Fruit fly (Drosophila melanogaster) whole organism, embryonic: ENCODE results near the gene path.

Experiments
- Blimp-1 ChIP-seq: fragments of 200-800 bp; sonication (Bioruptor generic); optimal IDR thresholded peaks from 3 replicates; lab custom pipeline; 2018; ENCODE audit warnings: missing biosample characterization, missing genetic modification characterization, mild to moderate bottlenecking, moderate library complexity, missing genetic modification reagents
- CG10147 ChIP-seq: fragments of 200-800 bp; sonication (Bioruptor generic); optimal IDR thresholded peaks from 2 replicates; lab custom pipeline; 2019; ENCODE audit warnings: missing biosample characterization, mild to moderate bottlenecking, missing genetic modification characterization, moderate library complexity
- CG12236 ChIP-seq: fragments of 200-800 bp; sonication (Bioruptor generic); optimal IDR thresholded peaks from 2 replicates; lab custom pipeline; 2016; ENCODE audit warnings: missing biosample characterization, missing genetic modification characterization
- CG12769 ChIP-seq: fragments of 200-800 bp; sonication (Bioruptor generic); optimal IDR thresholded peaks from 2 replicates; lab custom pipeline; 2019; ENCODE audit warnings: missing biosample characterization, mild to moderate bottlenecking, missing genetic modification characterization, moderate library complexity
- CG13287 ChIP-seq: fragments of 200-800 bp; sonication (Bioruptor generic); IDR thresholded peaks from 2 replicates; pipeline ENCODE4 v1.3.6; 2022; ENCODE audit warnings: missing biosample characterization, missing genetic modification characterization; ENCODE audit not compliant: partially characterized antibody
- CG13296 ChIP-seq: fragments of 200-800 bp; sonication (Bioruptor generic); optimal IDR thresholded peaks from 3 replicates; lab custom pipeline; 2018; ENCODE audit warnings: missing biosample characterization, mild to moderate bottlenecking, missing genetic modification characterization
- CG15479 ChIP-seq: fragments of 200-800 bp; sonication (Bioruptor generic); optimal IDR thresholded peaks from 3 replicates; lab custom pipeline; 2019; ENCODE audit warnings: missing biosample characterization, mild to moderate bottlenecking, missing genetic modification characterization, moderate library complexity
- CG15514 ChIP-seq: fragments of 200-800 bp; sonication (Bioruptor generic); optimal IDR thresholded peaks from 3 replicates; lab custom pipeline; 2017; ENCODE audit warnings: missing biosample characterization, missing genetic modification characterization, mild to moderate bottlenecking, moderate library complexity, missing genetic modification reagents
- CG17385 ChIP-seq: fragments of 200-800 bp; sonication (Bioruptor generic); optimal IDR thresholded peaks from 3 replicates; lab custom pipeline; 2018; ENCODE audit warnings: missing biosample characterization, mild to moderate bottlenecking, missing genetic modification characterization
- CG18262 ChIP-seq: fragments of 200-800 bp; optimal IDR thresholded peaks from 3 replicates; lab custom pipeline; 2019; ENCODE audit warnings: missing biosample characterization, mild to moderate bottlenecking, missing genetic modification characterization, moderate library complexity
- CG30431 ChIP-seq: fragments of 200-800 bp; sonication (Bioruptor generic); optimal IDR thresholded peaks from 2 replicates; lab custom pipeline; 2017; ENCODE audit warnings: missing biosample characterization, missing genetic modification characterization
- CG31365 ChIP-seq: fragments of 200-800 bp; sonication (Bioruptor generic); optimal IDR thresholded peaks from 2 replicates; lab custom pipeline; 2018; ENCODE audit warnings: missing biosample characterization, mild to moderate bottlenecking, missing genetic modification characterization
- CG34422 ChIP-seq: fragments of 200-800 bp; sonication (Bioruptor generic); IDR thresholded peaks from 3 replicates; pipeline ENCODE4 v1.3.6; 2022; ENCODE audit warnings: missing biosample characterization, missing genetic modification characterization
- CG4328 ChIP-seq: fragments of 200-800 bp; sonication (Bioruptor generic); optimal IDR thresholded peaks from 3 replicates; lab custom pipeline; 2017; ENCODE audit warnings: missing biosample characterization, missing genetic modification reagents, missing genetic modification characterization
- CG4424 ChIP-seq: fragments of 200-800 bp; sonication (Bioruptor generic); optimal IDR thresholded peaks from 3 replicates; lab custom pipeline; 2016; ENCODE audit warnings: missing biosample characterization, missing genetic modification characterization
- CG7987 ChIP-seq: fragments of 200-800 bp; sonication (Bioruptor generic); optimal IDR thresholded peaks from 2 replicates; lab custom pipeline; 2018; ENCODE audit warnings: missing biosample characterization, mild to moderate bottlenecking, missing genetic modification characterization, moderate library complexity
- CG8478 ChIP-seq: fragments of >200 bp; optimal IDR thresholded peaks from 2 replicates; lab custom pipeline; 2018
- Deaf1 ChIP-seq: fragments of 200-800 bp; optimal IDR thresholded peaks from 3 replicates; lab custom pipeline; 2019; ENCODE audit warnings: missing biosample characterization, mild to moderate bottlenecking, missing genetic modification characterization, moderate library complexity
- Dp ChIP-seq: fragments of 200-800 bp; sonication (Bioruptor generic); optimal IDR thresholded peaks from 2 replicates; lab custom pipeline; 2018; ENCODE audit warnings: missing biosample characterization, mild to moderate bottlenecking, missing genetic modification characterization, moderate library complexity
- Drgx ChIP-seq: fragments of 200-800 bp; sonication (Bioruptor generic); IDR thresholded peaks from 2 replicates; pipeline ENCODE4 v1.3.6; 2022; ENCODE audit warnings: missing biosample characterization, missing genetic modification characterization
- E2f1 ChIP-seq: fragments of 200-800 bp; sonication (Bioruptor generic); IDR thresholded peaks from 2 replicates; pipeline ENCODE4 v1.3.6; 2022; ENCODE audit warnings: missing biosample characterization, missing genetic modification characterization
- E2f2 ChIP-seq: fragments of 200-800 bp; sonication (Bioruptor generic); IDR thresholded peaks from 2 replicates; pipeline ENCODE4 v1.3.6; 2022; ENCODE audit warnings: missing biosample characterization, missing genetic modification characterization
- Hr3 ChIP-seq: fragments of 200-800 bp; sonication (Bioruptor generic); optimal IDR thresholded peaks from 3 replicates; lab custom pipeline; 2016; ENCODE audit warnings: missing biosample characterization, missing genetic modification characterization
- Max ChIP-seq: fragments of 200-800 bp; sonication (Bioruptor generic); optimal IDR thresholded peaks from 2 replicates; lab custom pipeline; 2016; ENCODE audit warnings: missing biosample characterization, mild to moderate bottlenecking, missing genetic modification characterization
- Oli ChIP-seq: fragments of 200-800 bp; sonication (Bioruptor generic); optimal IDR thresholded peaks from 2 replicates; lab custom pipeline; 2018; ENCODE audit warnings: missing biosample characterization, mild to moderate bottlenecking, missing genetic modification characterization, moderate library complexity
- Spps ChIP-seq: fragments of 200-800 bp; sonication (Bioruptor generic); optimal IDR thresholded peaks from 2 replicates; lab custom pipeline; 2018; ENCODE audit warnings: missing biosample characterization, mild to moderate bottlenecking, missing genetic modification characterization
- Xbp1 ChIP-seq: fragments of 200-800 bp; sonication (Bioruptor generic); optimal IDR thresholded peaks from 3 replicates; lab custom pipeline; 2016; ENCODE audit warnings: missing biosample characterization, mild to moderate bottlenecking, missing genetic modification characterization
- Xrp1 ChIP-seq: fragments of 200-800 bp; sonication (Bioruptor generic); IDR thresholded peaks from 2 replicates; pipeline ENCODE4 v1.3.6; 2022; ENCODE audit warnings: missing biosample characterization, missing genetic modification characterization
- ato ChIP-seq: fragments of 200-800 bp; sonication (Bioruptor generic); IDR thresholded peaks from 2 replicates; pipeline ENCODE4 v1.3.6; 2022; ENCODE audit warnings: missing biosample characterization, missing genetic modification characterization; ENCODE audit not compliant: partially characterized antibody
- bbx ChIP-seq: fragments of 200-800 bp; sonication (Bioruptor generic); IDR thresholded peaks from 2 replicates; pipeline ENCODE4 v1.3.6; 2022; ENCODE audit warnings: missing biosample characterization, missing genetic modification characterization; ENCODE audit not compliant: partially characterized antibody
- cad ChIP-seq: fragments of >200 bp; optimal IDR thresholded peaks from 2 replicates; lab custom pipeline; 2017; ENCODE audit warnings: missing biosample characterization, missing genetic modification characterization
- caup ChIP-seq: fragments of 200-800 bp; sonication (Bioruptor generic); optimal IDR thresholded peaks from 3 replicates; lab custom pipeline; 2017; ENCODE audit warnings: missing biosample characterization, mild to moderate bottlenecking, missing genetic modification characterization, moderate library complexity; ENCODE audit not compliant: severe bottlenecking
- dimm ChIP-seq: fragments of 200-800 bp; sonication (Bioruptor generic); IDR thresholded peaks from 2 replicates; pipeline ENCODE4 v1.3.6; 2022; ENCODE audit warnings: missing biosample characterization, missing genetic modification characterization
- dmrt99B ChIP-seq: fragments of 200-800 bp; sonication (Bioruptor generic); optimal IDR thresholded peaks from 2 replicates; lab custom pipeline; 2018; ENCODE audit warnings: missing biosample characterization, mild to moderate bottlenecking, missing genetic modification characterization, moderate library complexity
- ftz-f1 ChIP-seq: fragments of 200-800 bp; sonication (Bioruptor generic); optimal IDR thresholded peaks from 2 replicates; lab custom pipeline; 2016; ENCODE audit warnings: missing biosample characterization, missing genetic modification characterization
- hbn ChIP-seq: fragments of 200-800 bp; sonication (Bioruptor generic); IDR thresholded peaks from 2 replicates; pipeline ENCODE4 v1.3.6; 2022; ENCODE audit warnings: missing biosample characterization, missing genetic modification characterization; ENCODE audit not compliant: partially characterized antibody
- her ChIP-seq: fragments of 200-800 bp; sonication (Bioruptor generic); optimal IDR thresholded peaks from 2 replicates; lab custom pipeline; 2016; ENCODE audit warnings: missing biosample characterization, missing genetic modification characterization
- hkb ChIP-seq, 2 experiments: fragments of 200-800 bp in 1 of 2; fragments of >200 bp in 1 of 2; sonication (Bioruptor generic) in 1 of 2; IDR thresholded peaks in 1 of 2; optimal IDR thresholded peaks in 1 of 2; 2 replicates each; pipeline versions ENCODE4 v1.3.6 to Lab custom; 2017 to 2022; ENCODE audit warnings: missing biosample characterization in 1 of 2, missing genetic modification characterization in 1 of 2
- jigr1 ChIP-seq: fragments of 200-800 bp; sonication (Bioruptor generic); IDR thresholded peaks from 3 replicates; pipeline ENCODE4 v1.3.6; 2022; ENCODE audit warnings: missing biosample characterization, missing genetic modification characterization
- mirr ChIP-seq: fragments of 200-800 bp; sonication (Bioruptor generic); optimal IDR thresholded peaks from 3 replicates; lab custom pipeline; 2018; ENCODE audit warnings: missing biosample characterization, mild to moderate bottlenecking, missing genetic modification characterization
- oc ChIP-seq: fragments of 200-800 bp; sonication (Bioruptor generic); optimal IDR thresholded peaks from 2 replicates; lab custom pipeline; 2018; ENCODE audit warnings: missing biosample characterization, mild to moderate bottlenecking, missing genetic modification characterization, moderate library complexity
- odd ChIP-seq: fragments of 200-800 bp; sonication (Bioruptor generic); optimal IDR thresholded peaks from 2 replicates; lab custom pipeline; 2017; ENCODE audit warnings: missing biosample characterization, mild to moderate bottlenecking, missing genetic modification characterization
- pita ChIP-seq: fragments of 200-800 bp; sonication (Bioruptor generic); optimal IDR thresholded peaks from 2 replicates; lab custom pipeline; 2017; ENCODE audit warnings: missing biosample characterization, mild to moderate bottlenecking, missing genetic modification characterization
- pum ChIP-seq: fragments of 200-800 bp; sonication (Bioruptor generic); optimal IDR thresholded peaks from 2 replicates; lab custom pipeline; 2016; ENCODE audit warnings: missing biosample characterization, missing genetic modification characterization
- ranshi ChIP-seq: fragments of 200-800 bp; sonication (Bioruptor generic); IDR thresholded peaks from 2 replicates; pipeline ENCODE4 v1.3.6; 2022; ENCODE audit warnings: missing biosample characterization, missing genetic modification characterization
- sens ChIP-seq: fragments of 200-800 bp; sonication (Bioruptor generic); peaks from one replicate; lab custom pipeline; 2016; ENCODE audit warnings: missing biosample characterization, missing genetic modification characterization
- slbo ChIP-seq: fragments of 200-800 bp; sonication (Bioruptor generic); IDR thresholded peaks from 2 replicates; pipeline ENCODE4 v1.3.6; 2022; ENCODE audit warnings: missing biosample characterization, missing genetic modification characterization
- sob ChIP-seq: fragments of 200-800 bp; sonication (Bioruptor generic); IDR thresholded peaks from 2 replicates; pipeline ENCODE4 v1.3.6; 2022; ENCODE audit warnings: missing biosample characterization, missing genetic modification characterization
- unc-4 ChIP-seq: fragments of 200-800 bp; sonication (Bioruptor generic); IDR thresholded peaks from 2 replicates; pipeline ENCODE4 v1.3.6; 2022; ENCODE audit warnings: missing biosample characterization, missing genetic modification characterization; ENCODE audit not compliant: partially characterized antibody

Gene path

dm6 chr3L:9546875-9547324 lies 41.8 kb upstream of the path start, which contains the start of gene CG42673 (continued):
- TF ChIP-seq CG17385 (GFP tag; lab: Kevin White, UChicago) (peak; percentile 24), CG12236 (GFP tag; lab: Kevin White, UChicago) (no peak), jigr1 (no peak), CG12769 (tag; lab: Kevin White, UChicago) (peak; percentile 36), sens (GFP tag; lab: Kevin White, UChicago) (peak; percentile 17), CG13296 (GFP tag; lab: Kevin White, UChicago) (peak; percentile 29), Xbp1 (GFP tag; lab: Kevin White, UChicago) (no peak), CG13287 (GFP tag; lab: Robert Waterston, UW) (peak; percentile 62), dimm (GFP tag; lab: Robert Waterston, UW) (no peak), mirr (GFP tag; lab: Kevin White, UChicago) (peak; percentile 49), Hr3 (GFP tag; lab: Kevin White, UChicago) (no peak), Drgx (GFP tag; lab: Robert Waterston, UW) (peak; percentile 60), hbn (peak; percentile 47; the same call in 1 of the 2 replicates), CG10147 (GFP tag; lab: Kevin White, UChicago) (peak; percentile 16), E2f1 (0 out of 2 replicates have a peak, but pooled peaks have one; percentile 12), Oli (no peak), CG15479 (GFP tag; lab: Kevin White, UChicago) (no peak), sob (0 out of 2 replicates have a peak, but pooled peaks have one; percentile 25), CG4328 (no peak), cad (no peak), her (GFP tag; lab: Kevin White, UChicago) (peak; percentile 17), Blimp-1 (GFP tag; lab: Kevin White, UChicago) (peak; percentile 99), CG18262 (tag; lab: Kevin White, UChicago) (peak; percentile 4), bbx (GFP tag; lab: Robert Waterston, UW) (0 out of 2 replicates have a peak, but pooled peaks have one; percentile 23), Spps (tag; lab: Kevin White, UChicago) (no peak), odd (peak; percentile 26), CG8478 (lab: Kevin White, UChicago) (no peak), pita (GFP tag; lab: Kevin White, UChicago) (no peak), CG31365 (tag; lab: Kevin White, UChicago) (peak; percentile 33), E2f2 (GFP tag; lab: Robert Waterston, UW) (0 out of 2 replicates have a peak, but pooled peaks have one; percentile 13), hkb (optimal IDR thresholded peaks at IDR 0.05; lab: Kevin White, UChicago) (no peak), hkb (GFP tag; IDR thresholded peaks at IDR 0.05; lab: Robert Waterston, UW) (peak; percentile 52), Deaf1 (tag; lab: Kevin White, UChicago) (peak; percentile 95), Max (GFP tag; lab: Kevin White, UChicago) (peak; percentile 69), CG7987 (GFP tag; lab: Kevin White, UChicago) (peak; percentile 8), ftz-f1 (GFP tag; lab: Kevin White, UChicago) (peak; percentile 11), ato (GFP tag; lab: Robert Waterston, UW) (0 out of 2 replicates have a peak, but pooled peaks have one; percentile 33), CG30431 (GFP tag; lab: Kevin White, UChicago) (no peak), ranshi (peak; percentile 27; the same call in 1 of the 2 replicates), slbo (GFP tag; lab: Robert Waterston, UW) (peak; percentile 13; the same call in 1 of the 2 replicates), Dp (GFP tag; lab: Kevin White, UChicago) (no peak), unc-4 (peak; percentile 50; the same call in 1 of the 2 replicates), CG15514 (GFP tag; lab: Kevin White, UChicago) (peak; percentile 14), CG4424 (GFP tag; lab: Kevin White, UChicago) (peak; percentile 1), pum (GFP tag; lab: Kevin White, UChicago) (no peak), Xrp1 (GFP tag; lab: Robert Waterston, UW) (0 out of 2 replicates have a peak, but pooled peaks have one; percentile 5), dmrt99B (tag; lab: Kevin White, UChicago) (peak; percentile 5), oc (peak; percentile 2), caup (GFP tag; lab: Kevin White, UChicago) (peak; percentile 11), CG34422 (GFP tag; lab: Robert Waterston, UW) (peak; percentile 72; the same call in 1 of the 3 replicates)
